Fruit fly (Drosophila melanogaster) whole organism, embryonic: ENCODE results near the gene aph-1.

Source experiments
- ATbp ChIP-seq: fragments of 200-800 bp; sonication (Bioruptor generic); optimal IDR thresholded peaks from 2 replicates; lab custom pipeline; 2017; ENCODE audit warnings: missing biosample characterization, mild to moderate bottlenecking, missing genetic modification characterization, missing genetic modification reagents
- Abd-B ChIP-seq: fragments of 200-800 bp; sonication (Bioruptor generic); optimal IDR thresholded peaks from 2 replicates; lab custom pipeline; 2018; ENCODE audit warnings: missing biosample characterization, mild to moderate bottlenecking, missing genetic modification characterization, moderate library complexity
- BEAF-32 ChIP-seq: fragments of 200-800 bp; sonication (Bioruptor generic); optimal IDR thresholded peaks from 3 replicates; lab custom pipeline; 2017; ENCODE audit warnings: missing biosample characterization, missing genetic modification characterization, mild to moderate bottlenecking, moderate library complexity, missing genetic modification reagents
- CG10147 ChIP-seq: fragments of 200-800 bp; sonication (Bioruptor generic); optimal IDR thresholded peaks from 2 replicates; lab custom pipeline; 2019; ENCODE audit warnings: missing biosample characterization, mild to moderate bottlenecking, missing genetic modification characterization, moderate library complexity
- CG10267 ChIP-seq: fragments of 200-800 bp; sonication (Bioruptor generic); optimal IDR thresholded peaks from 2 replicates; lab custom pipeline; 2018; ENCODE audit warnings: missing biosample characterization, mild to moderate bottlenecking, missing genetic modification characterization, moderate library complexity
- CG11247 ChIP-seq: fragments of 200-800 bp; sonication (Bioruptor generic); IDR thresholded peaks from 2 replicates; pipeline ENCODE4 v1.3.6; 2022; ENCODE audit warnings: missing biosample characterization, missing genetic modification characterization
- CG15601 ChIP-seq: fragments of 200-800 bp; sonication (Bioruptor generic); optimal IDR thresholded peaks from 3 replicates; lab custom pipeline; 2019; ENCODE audit warnings: missing biosample characterization, mild to moderate bottlenecking, missing genetic modification characterization, moderate library complexity
- CG15696 ChIP-seq: fragments of 200-800 bp; sonication (Bioruptor generic); optimal IDR thresholded peaks from 2 replicates; lab custom pipeline; 2019; ENCODE audit warnings: missing biosample characterization, mild to moderate bottlenecking, missing genetic modification characterization, moderate library complexity
- CG1603 ChIP-seq: fragments of 200-800 bp; sonication (Bioruptor generic); optimal IDR thresholded peaks from 2 replicates; lab custom pipeline; 2019; ENCODE audit warnings: missing biosample characterization, mild to moderate bottlenecking, missing genetic modification characterization, moderate library complexity
- CG18599 ChIP-seq: fragments of 200-800 bp; sonication (Bioruptor generic); optimal IDR thresholded peaks from 3 replicates; lab custom pipeline; 2017; ENCODE audit warnings: missing biosample characterization, missing genetic modification characterization, mild to moderate bottlenecking, moderate library complexity, missing genetic modification reagents
- CG2889 ChIP-seq: fragments of 200-800 bp; sonication (Bioruptor generic); IDR thresholded peaks from 3 replicates; pipeline ENCODE4 v1.3.6; 2022; ENCODE audit warnings: missing biosample characterization, missing genetic modification characterization
- CG30020 ChIP-seq: fragments of 200-800 bp; optimal IDR thresholded peaks from 2 replicates; lab custom pipeline; 2019; ENCODE audit warnings: missing biosample characterization, mild to moderate bottlenecking, missing genetic modification characterization, moderate library complexity
- CG30431 ChIP-seq: fragments of 200-800 bp; sonication (Bioruptor generic); optimal IDR thresholded peaks from 2 replicates; lab custom pipeline; 2017; ENCODE audit warnings: missing biosample characterization, missing genetic modification characterization
- CG3281 ChIP-seq: fragments of 200-800 bp; sonication (Bioruptor generic); optimal IDR thresholded peaks from 3 replicates; lab custom pipeline; 2017; ENCODE audit warnings: missing biosample characterization, mild to moderate bottlenecking, missing genetic modification characterization
- CG34376 ChIP-seq: fragments of 200-800 bp; sonication (Bioruptor generic); optimal IDR thresholded peaks from 2 replicates; lab custom pipeline; 2018; ENCODE audit warnings: missing biosample characterization, mild to moderate bottlenecking, missing genetic modification characterization
- CG4707 ChIP-seq: fragments of 200-800 bp; sonication (Bioruptor generic); optimal IDR thresholded peaks from 2 replicates; lab custom pipeline; 2018; ENCODE audit warnings: missing biosample characterization, mild to moderate bottlenecking, missing genetic modification characterization, moderate library complexity
- CG6254 ChIP-seq: fragments of 200-800 bp; sonication (Bioruptor generic); optimal IDR thresholded peaks from 3 replicates; lab custom pipeline; 2017; ENCODE audit warnings: mild to moderate bottlenecking, missing biosample characterization, missing genetic modification reagents, missing genetic modification characterization
- CG7786 ChIP-seq: fragments of 200-800 bp; sonication (Bioruptor generic); optimal IDR thresholded peaks from 2 replicates; lab custom pipeline; 2016; ENCODE audit warnings: missing biosample characterization, missing genetic modification characterization
- CG8281 ChIP-seq: fragments of 200-800 bp; sonication (Bioruptor generic); optimal IDR thresholded peaks from 2 replicates; lab custom pipeline; 2018; ENCODE audit warnings: missing biosample characterization, mild to moderate bottlenecking, missing genetic modification characterization, moderate library complexity
- CG9215 ChIP-seq: fragments of 200-800 bp; sonication (Bioruptor generic); IDR thresholded peaks from 2 replicates; pipeline ENCODE4 v1.3.6; 2022; ENCODE audit warnings: missing biosample characterization, missing genetic modification characterization
- CG9817 ChIP-seq: fragments of 200-800 bp; sonication (Bioruptor generic); optimal IDR thresholded peaks from 2 replicates; lab custom pipeline; 2018; ENCODE audit warnings: missing biosample characterization, mild to moderate bottlenecking, missing genetic modification characterization, moderate library complexity
- Fer1 ChIP-seq: fragments of 200-800 bp; sonication (Bioruptor generic); optimal IDR thresholded peaks from 2 replicates; lab custom pipeline; 2017; ENCODE audit warnings: missing biosample characterization, mild to moderate bottlenecking, missing genetic modification characterization
- Hr3 ChIP-seq: fragments of 200-800 bp; sonication (Bioruptor generic); optimal IDR thresholded peaks from 3 replicates; lab custom pipeline; 2016; ENCODE audit warnings: missing biosample characterization, missing genetic modification characterization
- Mad ChIP-seq: fragments of 200-800 bp; sonication (Bioruptor generic); optimal IDR thresholded peaks from 2 replicates; lab custom pipeline; 2016; ENCODE audit warnings: missing biosample characterization, missing genetic modification characterization
- Meics ChIP-seq: fragments of 200-800 bp; sonication (Bioruptor generic); optimal IDR thresholded peaks from 2 replicates; lab custom pipeline; 2017; ENCODE audit warnings: missing biosample characterization, mild to moderate bottlenecking, missing genetic modification characterization
- Mrtf ChIP-seq: fragments of 200-800 bp; sonication (Bioruptor generic); IDR thresholded peaks from 3 replicates; pipeline ENCODE4 v1.3.6; 2022; ENCODE audit warnings: missing biosample characterization, missing genetic modification characterization
- Six4 ChIP-seq: fragments of 200-800 bp; sonication (Bioruptor generic); optimal IDR thresholded peaks from 2 replicates; lab custom pipeline; 2016; ENCODE audit warnings: missing biosample characterization, missing genetic modification characterization
- Ssrp ChIP-seq: fragments of 200-800 bp; sonication (Bioruptor generic); optimal IDR thresholded peaks from 2 replicates; lab custom pipeline; 2018; ENCODE audit warnings: missing biosample characterization, mild to moderate bottlenecking, missing genetic modification characterization, moderate library complexity
- YL-1 ChIP-seq: fragments of 200-800 bp; sonication (Bioruptor generic); optimal IDR thresholded peaks from 3 replicates; lab custom pipeline; 2017; ENCODE audit warnings: missing biosample characterization, mild to moderate bottlenecking, missing genetic modification characterization
- ara ChIP-seq: fragments of 200-800 bp; sonication (Bioruptor generic); IDR thresholded peaks from 2 replicates; pipeline ENCODE4 v1.3.6; 2022; ENCODE audit warnings: missing biosample characterization, missing genetic modification characterization
- bigmax ChIP-seq: fragments of 200-800 bp; sonication (Bioruptor generic); optimal IDR thresholded peaks from 2 replicates; lab custom pipeline; 2018; ENCODE audit warnings: missing biosample characterization, mild to moderate bottlenecking, missing genetic modification characterization
- cas ChIP-seq: fragments of 200-800 bp; sonication (Bioruptor generic); IDR thresholded peaks from 2 replicates; pipeline ENCODE4 v1.3.6; 2022; ENCODE audit warnings: missing biosample characterization, missing genetic modification characterization
- corto ChIP-seq: fragments of 200-800 bp; sonication (Bioruptor generic); optimal IDR thresholded peaks from 2 replicates; lab custom pipeline; 2016; ENCODE audit warnings: missing biosample characterization, mild to moderate bottlenecking, missing genetic modification characterization, moderate library complexity
- croc ChIP-seq: fragments of 200-800 bp; sonication (Bioruptor generic); conservative IDR thresholded peaks from 3 replicates; pipeline ENCODE4 v1.3.6; 2022; ENCODE audit warnings: missing biosample characterization, missing genetic modification characterization
- disco-r ChIP-seq: fragments of 200-800 bp; sonication (Bioruptor generic); optimal IDR thresholded peaks from 2 replicates; lab custom pipeline; 2016; ENCODE audit warnings: missing biosample characterization, missing genetic modification characterization
- ftz-f1 ChIP-seq: fragments of 200-800 bp; sonication (Bioruptor generic); optimal IDR thresholded peaks from 2 replicates; lab custom pipeline; 2016; ENCODE audit warnings: missing biosample characterization, missing genetic modification characterization
- gsb ChIP-seq: fragments of 200-800 bp; sonication (Bioruptor generic); IDR thresholded peaks from 2 replicates; pipeline ENCODE4 v1.3.6; 2022; ENCODE audit warnings: missing biosample characterization, missing genetic modification characterization
- knrl ChIP-seq: fragments of 200-800 bp; sonication (Bioruptor generic); IDR thresholded peaks from 3 replicates; pipeline ENCODE4 v1.3.6; 2022; ENCODE audit warnings: missing biosample characterization, missing genetic modification characterization; ENCODE audit not compliant: partially characterized antibody
- lbe ChIP-seq: fragments of 200-800 bp; sonication (Bioruptor generic); optimal IDR thresholded peaks from 2 replicates; lab custom pipeline; 2016; ENCODE audit warnings: missing biosample characterization, mild to moderate bottlenecking, missing genetic modification characterization
- pzg ChIP-seq: fragments of 200-800 bp; sonication (Bioruptor generic); optimal IDR thresholded peaks from 3 replicates; lab custom pipeline; 2018; ENCODE audit warnings: missing biosample characterization, mild to moderate bottlenecking, missing genetic modification characterization, moderate library complexity
- repo ChIP-seq: fragments of 200-800 bp; sonication (Bioruptor generic); optimal IDR thresholded peaks from 2 replicates; lab custom pipeline; 2016; ENCODE audit warnings: missing biosample characterization, missing genetic modification characterization
- sim ChIP-seq: fragments of 200-800 bp; sonication (Bioruptor generic); IDR thresholded peaks from 2 replicates; pipeline ENCODE4 v1.3.6; 2022; ENCODE audit warnings: missing biosample characterization, missing genetic modification characterization
- tin ChIP-seq: fragments of 200-800 bp; sonication (Bioruptor generic); optimal IDR thresholded peaks from 3 replicates; lab custom pipeline; 2016; ENCODE audit warnings: missing biosample characterization, missing genetic modification characterization
- tna ChIP-seq: fragments of 200-800 bp; sonication (Bioruptor generic); IDR thresholded peaks from 2 replicates; pipeline ENCODE4 v1.3.6; 2022; ENCODE audit warnings: missing biosample characterization, missing genetic modification characterization; ENCODE audit not compliant: partially characterized antibody
- tx ChIP-seq: fragments of 200-800 bp; sonication (Bioruptor generic); optimal IDR thresholded peaks from 2 replicates; lab custom pipeline; 2016; ENCODE audit warnings: missing biosample characterization, missing genetic modification characterization
- unc-4 ChIP-seq: fragments of 200-800 bp; sonication (Bioruptor generic); IDR thresholded peaks from 2 replicates; pipeline ENCODE4 v1.3.6; 2022; ENCODE audit warnings: missing biosample characterization, missing genetic modification characterization; ENCODE audit not compliant: partially characterized antibody
- vfl ChIP-seq: fragments of 200-800 bp; sonication (Bioruptor generic); optimal IDR thresholded peaks from 2 replicates; lab custom pipeline; 2016; ENCODE audit warnings: missing biosample characterization, missing genetic modification characterization
- wor ChIP-seq: fragments of 200-800 bp; sonication (Bioruptor generic); IDR thresholded peaks from 2 replicates; pipeline ENCODE4 v1.3.6; 2022; ENCODE audit warnings: missing biosample characterization, missing genetic modification characterization

Gene aph-1

DNA sequence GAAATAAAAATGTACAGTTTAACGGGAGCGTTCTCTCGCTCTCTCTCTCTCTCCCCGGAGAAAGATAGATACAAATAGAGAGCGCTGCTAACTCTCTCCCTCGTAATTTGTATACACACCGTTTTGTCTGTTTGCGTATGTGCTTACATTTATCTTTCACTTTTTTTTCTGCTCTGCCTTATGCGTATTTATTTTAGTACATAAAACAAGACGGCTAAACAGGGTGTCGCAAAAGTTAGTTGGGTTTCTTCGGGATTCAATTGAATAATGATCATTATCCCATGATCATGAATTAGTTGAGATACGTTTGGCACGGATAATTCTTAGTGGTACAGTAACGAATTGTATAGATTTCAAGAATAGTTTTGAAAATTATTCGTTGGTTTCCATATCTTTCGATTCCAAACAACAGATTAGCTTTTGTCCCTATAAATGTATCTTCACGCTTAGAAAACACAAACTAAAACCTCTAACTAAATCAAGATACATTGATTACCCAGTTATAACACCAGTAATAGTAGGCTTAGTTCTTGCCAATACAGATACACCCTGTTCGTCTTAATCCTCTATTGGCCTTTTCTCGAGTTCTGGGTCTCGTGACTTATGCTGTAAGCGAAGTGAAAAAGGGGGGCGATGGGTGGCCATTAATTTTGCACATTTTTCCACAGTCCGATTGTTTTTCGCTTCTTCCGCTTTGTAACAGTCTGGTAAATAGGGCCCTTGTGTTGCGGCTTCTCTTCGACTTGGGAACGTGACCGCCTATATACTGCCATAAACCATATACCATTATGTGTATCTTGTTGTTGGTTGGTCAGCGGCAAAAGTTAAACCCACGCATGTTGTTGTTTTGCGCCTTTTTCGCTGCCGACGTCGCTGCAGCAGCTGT, 11.4 kb upstream of the aph-1 start (continued):
- peak; percentile 37 for TF ChIP-seq CG30431 (GFP tag; lab: Kevin White, UChicago)
- TF ChIP-seq Meics (GFP tag; lab: Kevin White, UChicago), result peak; percentile 91
- peak; percentile 92 for TF ChIP-seq CG10147 (GFP tag; lab: Kevin White, UChicago)
- TF ChIP-seq Ssrp (tag; lab: Kevin White, UChicago), result peak; percentile 76
- TF ChIP-seq bigmax (GFP tag; lab: Kevin White, UChicago), result no peak
- TF ChIP-seq knrl, result no peak
- TF ChIP-seq CG9817 (tag; lab: Kevin White, UChicago), result peak; percentile 79
- peak; percentile 42 for TF ChIP-seq tin (GFP tag; lab: Kevin White, UChicago)
- peak; percentile 58 for TF ChIP-seq CG30020 (tag; lab: Kevin White, UChicago)
- no peak for TF ChIP-seq BEAF-32
- TF ChIP-seq corto (GFP tag; lab: Kevin White, UChicago), result no peak
- TF ChIP-seq lbe (GFP tag; lab: Kevin White, UChicago), result no peak
- peak; percentile 78 for TF ChIP-seq CG34376 (GFP tag; lab: Kevin White, UChicago)
- peak; percentile 88 for TF ChIP-seq CG4707
- TF ChIP-seq CG15601 (tag; lab: Kevin White, UChicago), result peak; percentile 91
- TF ChIP-seq disco-r (GFP tag; lab: Kevin White, UChicago), result peak; percentile 74
- TF ChIP-seq CG10267, result peak; percentile 71
- peak; percentile 50 for TF ChIP-seq Hr3 (GFP tag; lab: Kevin White, UChicago)
- TF ChIP-seq CG1603 (tag; lab: Kevin White, UChicago), result peak; percentile 65
- TF ChIP-seq vfl (GFP tag; lab: Kevin White, UChicago), result peak; percentile 38
- peak; percentile 74 for TF ChIP-seq tx (GFP tag; lab: Kevin White, UChicago)
- TF ChIP-seq repo (GFP tag; lab: Kevin White, UChicago), result peak; percentile 15
- no peak for TF ChIP-seq sim (GFP tag; lab: Robert Waterston, UW)
- no peak for TF ChIP-seq cas (GFP tag; lab: Robert Waterston, UW)
- peak; percentile 57 for TF ChIP-seq Abd-B
- no peak for TF ChIP-seq CG9215
- TF ChIP-seq CG18599 (GFP tag; lab: Kevin White, UChicago), result peak; percentile 92
- peak; percentile 91 for TF ChIP-seq ATbp (GFP tag; lab: Kevin White, UChicago)
- TF ChIP-seq CG11247 (GFP tag; lab: Robert Waterston, UW), result no peak
- no peak for TF ChIP-seq ara (GFP tag; lab: Robert Waterston, UW)
- no peak for TF ChIP-seq CG2889 (GFP tag; lab: Robert Waterston, UW)
- TF ChIP-seq CG7786 (GFP tag; lab: Kevin White, UChicago), result peak; percentile 66
- peak; percentile 76 for TF ChIP-seq YL-1 (GFP tag; lab: Kevin White, UChicago)
- peak; percentile 42 for TF ChIP-seq Mad
- no peak for TF ChIP-seq Mrtf (GFP tag; lab: Robert Waterston, UW)
- TF ChIP-seq unc-4 (GFP tag; lab: Robert Waterston, UW), result no peak
- TF ChIP-seq pzg (GFP tag; lab: Kevin White, UChicago), result no peak
- no peak for TF ChIP-seq gsb (GFP tag; lab: Robert Waterston, UW)
- TF ChIP-seq CG15696 (tag; lab: Kevin White, UChicago), result peak; percentile 66
- no peak for TF ChIP-seq wor (GFP tag; lab: Robert Waterston, UW)
- no peak; the same call in 2 of the 3 replicates for TF ChIP-seq croc (GFP tag; lab: Robert Waterston, UW)
- TF ChIP-seq ftz-f1 (GFP tag; lab: Kevin White, UChicago), result no peak
- TF ChIP-seq tna (GFP tag; lab: Robert Waterston, UW), result no peak
- TF ChIP-seq CG3281 (GFP tag; lab: Kevin White, UChicago), result peak; percentile 92
- peak; percentile 53 for TF ChIP-seq Six4
- peak; percentile 51 for TF ChIP-seq CG8281 (tag; lab: Kevin White, UChicago)
- TF ChIP-seq CG6254 (GFP tag; lab: Kevin White, UChicago), result peak; percentile 89
- TF ChIP-seq Fer1 (GFP tag; lab: Kevin White, UChicago), result peak; percentile 86
